Fruit fly (Drosophila melanogaster) whole organism, prepupa: Measurements from ENCODE around the gene Sps2.

Experiments
- CG10631 ChIP-seq: fragments of 200-800 bp; sonication (Bioruptor generic); optimal IDR thresholded peaks from 2 replicates; lab custom pipeline; 2016; ENCODE audit warnings: missing biosample characterization, missing genetic modification characterization
- Ets21C ChIP-seq: fragments of 200-800 bp; sonication (Bioruptor generic); optimal IDR thresholded peaks from 3 replicates; lab custom pipeline; 2016; ENCODE audit warnings: missing biosample characterization, missing genetic modification characterization

DNA sequence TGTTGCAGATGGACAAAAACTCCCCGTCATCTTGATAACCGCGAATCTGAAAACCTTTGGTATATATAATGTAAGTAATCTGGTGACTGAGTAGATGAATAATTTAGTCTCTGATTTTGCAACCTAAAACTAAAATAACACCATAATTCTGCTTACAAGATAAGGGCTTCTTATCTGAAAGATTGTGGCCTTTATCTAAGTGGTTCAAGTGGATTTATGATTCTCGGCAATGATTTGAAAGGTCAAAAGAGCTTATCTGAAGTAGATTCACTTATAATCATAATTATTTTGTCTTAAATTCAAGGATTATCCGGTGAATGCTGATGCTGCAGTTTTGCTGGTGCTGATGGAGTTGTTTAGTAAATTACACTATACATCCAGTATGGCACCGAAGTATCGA lies 26.5 kb upstream of the Sps2 start:
- TF ChIP-seq Ets21C (GFP tag; lab: Kevin White, UChicago) = no peak
- no peak for TF ChIP-seq CG10631 (GFP tag; lab: Kevin White, UChicago)
